Worm (Caenorhabditis elegans): ENCODE data around the gene F14F8.8.

ce11 chrV:16675553-16675952 is 3.5 kb upstream of the F14F8.8 start, which contains the start of gene srz-1:
- no peak for TF ChIP-seq ceh-90 (tag; optimal IDR thresholded peaks at IDR 0.05)
- no peak for TF ChIP-seq skn-1 (tag; optimal IDR thresholded peaks at IDR 0.05)
- TF ChIP-seq C16A3.4 (tag; optimal IDR thresholded peaks at IDR 0.05), result no peak
- TF ChIP-seq blmp-1 (tag; optimal IDR thresholded peaks at IDR 0.05), result no peak
- no peak for TF ChIP-seq lin-13 (GFP tag; optimal IDR thresholded peaks at IDR 0.05)
- TF ChIP-seq lin-39 (tag; optimal IDR thresholded peaks at IDR 0.05), result no peak
- TF ChIP-seq alr-1 (tag; optimal IDR thresholded peaks at IDR 0.05; ENCODE audit: borderline replicate concordance), result no peak
- no peak for TF ChIP-seq egl-13 (tag; optimal IDR thresholded peaks at IDR 0.05)
- TF ChIP-seq nhr-90 (tag; optimal IDR thresholded peaks at IDR 0.05; ENCODE audit: poor library complexity), result no peak
- TF ChIP-seq zip-4 (GFP tag; optimal IDR thresholded peaks at IDR 0.05), result no peak
- TF ChIP-seq fkh-4 (tag; optimal IDR thresholded peaks at IDR 0.05; ENCODE audit: borderline replicate concordance), result no peak

All from whole organism, L1 larva.